Fruit fly (Drosophila melanogaster): ENCODE data around the gene CG42831.
A peak's percentile ranks its signal among the peaks of the same experiment; 100 is the strongest.

The CG42831 gene

DNA sequence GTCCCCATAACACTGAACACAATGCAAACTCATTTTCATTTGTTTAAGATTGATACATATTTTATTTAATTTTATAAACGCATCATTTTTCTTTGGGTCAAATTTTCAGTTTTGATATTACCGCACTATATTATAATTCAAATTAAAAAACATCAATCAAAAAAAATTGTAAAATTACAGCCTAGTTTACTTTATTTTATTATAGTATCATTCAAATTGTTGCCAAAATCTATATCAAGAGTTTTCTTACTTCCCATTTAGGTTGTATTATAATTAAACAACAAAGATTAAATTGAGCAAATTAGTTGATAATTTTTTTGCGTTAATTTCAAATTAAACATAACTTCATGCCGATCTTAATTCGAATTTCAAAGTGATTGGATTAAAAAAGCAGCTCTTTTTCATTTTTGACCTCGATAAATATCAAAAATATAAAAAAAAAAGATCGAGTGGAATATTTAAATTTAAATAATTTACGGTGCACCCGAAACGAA, 37.3 kb downstream of the CG42831 start:
- TF ChIP-seq CG8301 (tag; optimal IDR thresholded peaks at IDR 0.05) = peak; percentile 54
- TF ChIP-seq CG13204 (GFP tag; optimal IDR thresholded peaks at IDR 0.05) = no peak
- peak; percentile 8; the same call in 2 of the 3 replicates for TF ChIP-seq CG4496 (GFP tag; IDR thresholded peaks at IDR 0.05)
- peak; percentile 89 for TF ChIP-seq CG8159 (tag; optimal IDR thresholded peaks at IDR 0.05)
- TF ChIP-seq Snoo (tag; optimal IDR thresholded peaks at IDR 0.05) = peak; percentile 73
- peak; percentile 72 for TF ChIP-seq CG17806 (tag; optimal IDR thresholded peaks at IDR 0.05)
- TF ChIP-seq gl (tag; optimal IDR thresholded peaks at IDR 0.05) = no peak
- no peak for TF ChIP-seq EcR (GFP tag; optimal IDR thresholded peaks at IDR 0.05)
- no peak for TF ChIP-seq CG12605 (GFP tag; IDR thresholded peaks at IDR 0.05)
- no peak for TF ChIP-seq CG32121 (GFP tag; IDR thresholded peaks at IDR 0.05)
- peak; percentile 72 for TF ChIP-seq CG15710 (tag; optimal IDR thresholded peaks at IDR 0.05)
- peak; percentile 87 for TF ChIP-seq CG9948 (tag; optimal IDR thresholded peaks at IDR 0.05)
- TF ChIP-seq Pif1A (GFP tag; optimal IDR thresholded peaks at IDR 0.05) = peak; percentile 16
- TF ChIP-seq Ets98B (GFP tag; IDR thresholded peaks at IDR 0.05) = no peak
- no peak for TF ChIP-seq rn (GFP tag; IDR thresholded peaks at IDR 0.05)
- no peak for TF ChIP-seq fd96Ca (GFP tag; IDR thresholded peaks at IDR 0.05)
- TF ChIP-seq CG34367 (tag; optimal IDR thresholded peaks at IDR 0.05) = peak; percentile 63
- TF ChIP-seq D1 (tag; optimal IDR thresholded peaks at IDR 0.05) = peak; percentile 91
- TF ChIP-seq Pif1B (GFP tag; optimal IDR thresholded peaks at IDR 0.05) = no peak
- TF ChIP-seq CG10348 (GFP tag; IDR thresholded peaks at IDR 0.05) = no peak
- TF ChIP-seq CG14655 (GFP tag; optimal IDR thresholded peaks at IDR 0.05) = peak; percentile 76

DNA sequence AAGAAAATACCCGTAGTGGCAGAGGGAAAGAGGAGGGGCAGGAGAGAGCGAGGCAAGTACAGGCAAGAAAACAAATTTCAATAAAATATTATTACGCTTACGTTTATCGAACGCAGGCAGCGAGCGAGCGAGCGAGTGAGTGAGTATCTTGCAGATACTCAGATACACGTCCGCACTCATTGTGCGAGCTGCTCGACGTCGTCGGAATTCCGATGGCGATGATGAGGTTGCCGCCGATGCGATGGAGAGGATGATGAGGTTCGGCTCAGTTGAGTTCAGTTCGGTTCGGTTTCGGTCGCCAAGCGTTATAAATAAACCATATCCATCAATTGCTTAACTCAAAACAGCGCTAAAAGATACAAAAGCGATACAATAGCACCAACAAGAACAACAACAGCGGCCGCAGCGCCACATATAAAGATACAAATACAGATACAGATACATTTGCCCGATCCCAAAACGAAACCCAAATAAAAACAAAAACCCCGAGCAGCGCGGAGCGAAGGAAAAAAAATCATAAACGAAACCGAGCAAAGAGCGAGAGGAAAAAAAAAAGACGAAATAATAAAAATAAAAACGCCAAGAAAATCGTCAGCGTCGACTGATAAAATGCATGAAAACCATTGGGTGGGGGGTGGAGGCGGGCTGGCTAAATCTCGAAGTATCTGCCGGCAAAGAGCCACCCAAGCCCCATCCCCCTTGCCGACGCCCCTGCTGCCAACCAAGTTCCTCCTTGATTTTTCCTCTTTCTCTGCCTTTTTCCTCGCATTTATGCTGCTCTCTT, 37.9 kb downstream of the CG42831 start:
- peak; percentile 96 for TF ChIP-seq CG13204 (GFP tag; optimal IDR thresholded peaks at IDR 0.05)
- peak; percentile 95 for TF ChIP-seq CG14655 (GFP tag; optimal IDR thresholded peaks at IDR 0.05)
- peak; percentile 98 for TF ChIP-seq CG12605 (GFP tag; IDR thresholded peaks at IDR 0.05)
- TF ChIP-seq CG10348 (GFP tag; IDR thresholded peaks at IDR 0.05) = peak; percentile 36; the same call in 1 of the 2 replicates
- TF ChIP-seq CG15710 (tag; optimal IDR thresholded peaks at IDR 0.05) = peak; percentile 93
- peak; percentile 87 for TF ChIP-seq CG9948 (tag; optimal IDR thresholded peaks at IDR 0.05)
- TF ChIP-seq CG34367 (tag; optimal IDR thresholded peaks at IDR 0.05) = peak; percentile 88
- TF ChIP-seq CG32121 (GFP tag; IDR thresholded peaks at IDR 0.05) = peak; percentile 86
- TF ChIP-seq CG17806 (tag; optimal IDR thresholded peaks at IDR 0.05) = peak; percentile 85
- peak; percentile 96 for TF ChIP-seq CG4496 (GFP tag; IDR thresholded peaks at IDR 0.05)
- TF ChIP-seq Pif1A (GFP tag; optimal IDR thresholded peaks at IDR 0.05) = peak; percentile 97
- peak; percentile 97 for TF ChIP-seq gl (tag; optimal IDR thresholded peaks at IDR 0.05)
- TF ChIP-seq CG8159 (tag; optimal IDR thresholded peaks at IDR 0.05) = peak; percentile 93
- peak; percentile 88 for TF ChIP-seq rn (GFP tag; IDR thresholded peaks at IDR 0.05)
- TF ChIP-seq EcR (GFP tag; optimal IDR thresholded peaks at IDR 0.05) = peak; percentile 67
- peak; percentile 96 for TF ChIP-seq Ets98B (GFP tag; IDR thresholded peaks at IDR 0.05)
- TF ChIP-seq CG8301 (tag; optimal IDR thresholded peaks at IDR 0.05) = peak; percentile 84
- TF ChIP-seq D1 (tag; optimal IDR thresholded peaks at IDR 0.05) = peak; percentile 53
- TF ChIP-seq Snoo (tag; optimal IDR thresholded peaks at IDR 0.05) = peak; percentile 92
- peak; percentile 97 for TF ChIP-seq Pif1B (GFP tag; optimal IDR thresholded peaks at IDR 0.05)
- peak; percentile 94 for TF ChIP-seq fd96Ca (GFP tag; IDR thresholded peaks at IDR 0.05)

DNA sequence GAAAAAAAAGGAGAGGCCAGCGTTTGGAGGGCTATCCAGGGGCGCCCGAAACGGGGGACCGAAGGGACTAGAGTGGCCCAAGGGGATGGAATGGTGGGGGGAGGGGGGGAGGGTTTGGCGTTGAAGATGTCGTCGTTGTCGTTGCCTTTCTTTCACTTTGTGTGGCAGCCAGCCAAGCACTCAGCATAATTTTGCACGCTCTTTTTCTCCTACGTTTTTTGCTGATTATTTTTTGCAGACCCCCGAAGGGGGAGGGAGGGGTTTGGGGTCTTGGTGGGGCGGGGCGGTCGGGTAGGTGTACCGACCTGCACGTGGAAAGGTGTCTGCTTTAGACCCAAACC, 38.5 kb downstream of the CG42831 start:
- TF ChIP-seq CG14655 (GFP tag; optimal IDR thresholded peaks at IDR 0.05) = peak; percentile 44
- TF ChIP-seq gl (tag; optimal IDR thresholded peaks at IDR 0.05) = no peak
- TF ChIP-seq rn (GFP tag; IDR thresholded peaks at IDR 0.05) = no peak
- TF ChIP-seq CG8159 (tag; optimal IDR thresholded peaks at IDR 0.05) = peak; percentile 27
- TF ChIP-seq fd96Ca (GFP tag; IDR thresholded peaks at IDR 0.05) = no peak

- TF ChIP-seq CG13204 (GFP tag; optimal IDR thresholded peaks at IDR 0.05) = no peak
- TF ChIP-seq fd96Ca (GFP tag; IDR thresholded peaks at IDR 0.05) = no peak
- no peak for TF ChIP-seq CG15710 (tag; optimal IDR thresholded peaks at IDR 0.05)
- TF ChIP-seq CG8301 (tag; optimal IDR thresholded peaks at IDR 0.05) = no peak
- TF ChIP-seq CG9948 (tag; optimal IDR thresholded peaks at IDR 0.05) = peak; percentile 50
- TF ChIP-seq Pif1A (GFP tag; optimal IDR thresholded peaks at IDR 0.05) = no peak
- no peak for TF ChIP-seq gl (tag; optimal IDR thresholded peaks at IDR 0.05)
- no peak for TF ChIP-seq D1 (tag; optimal IDR thresholded peaks at IDR 0.05)
- TF ChIP-seq Pif1B (GFP tag; optimal IDR thresholded peaks at IDR 0.05) = no peak
- peak; percentile 42 for TF ChIP-seq CG14655 (GFP tag; optimal IDR thresholded peaks at IDR 0.05)
- TF ChIP-seq CG12605 (GFP tag; IDR thresholded peaks at IDR 0.05) = no peak
- peak; percentile 28 for TF ChIP-seq CG8159 (tag; optimal IDR thresholded peaks at IDR 0.05)
- TF ChIP-seq CG17806 (tag; optimal IDR thresholded peaks at IDR 0.05) = peak; percentile 16
Observed at dm6 chr3L:10853618-10854017, 39.0 kb downstream of the CG42831 start.

DNA sequence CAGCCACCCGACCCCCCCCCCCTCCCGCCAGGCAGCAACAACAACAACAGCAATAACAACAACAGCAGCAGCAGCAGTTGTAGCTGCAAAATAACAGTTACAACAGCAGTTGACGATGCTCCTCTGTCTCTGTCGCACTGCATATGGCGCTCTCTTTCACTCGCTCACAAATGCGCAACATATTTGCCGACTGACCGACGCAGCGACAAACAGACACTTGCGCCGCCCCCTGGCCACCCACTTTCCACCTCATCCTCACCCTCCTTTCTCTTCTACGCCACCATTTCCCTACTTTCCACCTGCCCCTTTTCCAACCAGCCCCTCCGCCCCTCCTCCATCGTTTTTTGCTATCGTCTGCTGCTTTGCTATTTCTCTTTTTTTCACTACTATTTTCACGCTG, 39.4 kb downstream of the CG42831 start:
- TF ChIP-seq CG8301 (tag; optimal IDR thresholded peaks at IDR 0.05) (no peak), CG32121 (GFP tag; IDR thresholded peaks at IDR 0.05) (peak; percentile 52; the same call in 1 of the 2 replicates), CG34367 (tag; optimal IDR thresholded peaks at IDR 0.05) (no peak), CG13204 (GFP tag; optimal IDR thresholded peaks at IDR 0.05) (peak; percentile 60), EcR (GFP tag; optimal IDR thresholded peaks at IDR 0.05) (no peak), Snoo (tag; optimal IDR thresholded peaks at IDR 0.05) (no peak), Ets98B (GFP tag; IDR thresholded peaks at IDR 0.05) (peak; percentile 37), CG10348 (GFP tag; IDR thresholded peaks at IDR 0.05) (no peak), CG9948 (tag; optimal IDR thresholded peaks at IDR 0.05) (no peak), CG12605 (GFP tag; IDR thresholded peaks at IDR 0.05) (peak; percentile 50), Pif1A (GFP tag; optimal IDR thresholded peaks at IDR 0.05) (no peak), rn (GFP tag; IDR thresholded peaks at IDR 0.05) (peak; percentile 42; the same call in 1 of the 2 replicates), CG15710 (tag; optimal IDR thresholded peaks at IDR 0.05) (no peak), Pif1B (GFP tag; optimal IDR thresholded peaks at IDR 0.05) (no peak), gl (tag; optimal IDR thresholded peaks at IDR 0.05) (no peak), CG8159 (tag; optimal IDR thresholded peaks at IDR 0.05) (no peak), D1 (tag; optimal IDR thresholded peaks at IDR 0.05) (no peak), CG4496 (GFP tag; IDR thresholded peaks at IDR 0.05) (peak; percentile 55; the same call in 2 of the 3 replicates), CG14655 (GFP tag; optimal IDR thresholded peaks at IDR 0.05) (no peak), CG17806 (tag; optimal IDR thresholded peaks at IDR 0.05) (no peak), fd96Ca (GFP tag; IDR thresholded peaks at IDR 0.05) (peak; percentile 71)

All from whole organism, pupa.